Worm (Caenorhabditis elegans) whole organism, L4 larva: ENCODE measurements around the gene acox-1.5.

ENCODE experiments used
- D1046.2 ChIP-seq: fragments of 200-800 bp; sonication (Bioruptor generic); IDR thresholded peaks from 2 replicates; pipeline ENCODE4 v1.3.6; 2022; ENCODE audit warnings: missing genetic modification characterization, missing compliant biosample characterization
- T20F7.1 ChIP-seq: fragments of 200-800 bp; sonication (Bioruptor generic); optimal IDR thresholded peaks from 2 replicates; lab custom pipeline; 2018; ENCODE audit warnings: mild to moderate bottlenecking, missing genetic modification characterization, missing compliant biosample characterization
- T26A8.4 ChIP-seq: fragments of 200-800 bp; sonication (Bioruptor generic); IDR thresholded peaks from 2 replicates; pipeline ENCODE4 v1.3.6; 2022; ENCODE audit warnings: missing genetic modification characterization, missing compliant biosample characterization
- ZK337.2 ChIP-seq: fragments of 200-800 bp; sonication (Bioruptor generic); IDR thresholded peaks from 2 replicates; pipeline ENCODE4 v1.3.6; 2022; ENCODE audit warnings: missing genetic modification reagents, missing genetic modification characterization, missing compliant biosample characterization
- aha-1 ChIP-seq: fragments of 150-350 bp; peaks from one replicate; lab custom pipeline; 2014; ENCODE audit warnings: missing biosample characterization, missing genetic modification characterization
- ama-1 ChIP-seq: fragments of 150-350 bp; optimal IDR thresholded peaks from 2 replicates; lab custom pipeline; 2014; ENCODE audit warnings: inconsistent platforms, mixed read lengths
- ceh-82 ChIP-seq: sonication (generic microtip); optimal IDR thresholded peaks from 2 replicates; lab custom pipeline; 2017; ENCODE audit warnings: missing biosample characterization, missing genetic modification characterization
- daf-16 ChIP-seq, 3 experiments: sonication (generic microtip); optimal IDR thresholded peaks; 2 replicates each; lab custom pipeline; 2016 to 2017; ENCODE audit warnings: missing genetic modification characterization in 3 of 3, missing genetic modification reagents in 3 of 3, mild to moderate bottlenecking in 2 of 3, missing compliant biosample characterization in 2 of 3, missing biosample characterization in 1 of 3, moderate library complexity in 1 of 3
- daf-19 ChIP-seq: fragments of 200-800 bp; sonication (Bioruptor generic); conservative IDR thresholded peaks from 2 replicates; pipeline ENCODE4 v1.3.6; 2022; ENCODE audit warnings: missing genetic modification characterization, missing compliant biosample characterization
- dmd-6 ChIP-seq: fragments of 200-800 bp; sonication (Bioruptor generic); IDR thresholded peaks from 2 replicates; pipeline ENCODE4 v1.3.6; 2022; ENCODE audit warnings: missing genetic modification reagents, missing genetic modification characterization, missing compliant biosample characterization
- dmd-8 ChIP-seq: fragments of 200-800 bp; sonication (Bioruptor generic); IDR thresholded peaks from 2 replicates; pipeline ENCODE4 v1.3.6; 2022; ENCODE audit warnings: missing genetic modification characterization, missing compliant biosample characterization
- dve-1 ChIP-seq: sonication (generic microtip); optimal IDR thresholded peaks from 2 replicates; lab custom pipeline; 2017; ENCODE audit warnings: antibody characterized with exemption, mild to moderate bottlenecking, missing genetic modification characterization, missing compliant biosample characterization; ENCODE audit not compliant: insufficient read depth
- fkh-10 ChIP-seq: fragments of 150-350 bp; optimal IDR thresholded peaks from 2 replicates; lab custom pipeline; 2014; ENCODE audit warnings: missing biosample characterization, missing genetic modification reagents, missing genetic modification characterization
- hlh-11 ChIP-seq: fragments of 200-800 bp; sonication (Bioruptor generic); optimal IDR thresholded peaks from 2 replicates; lab custom pipeline; 2018; ENCODE audit warnings: mild to moderate bottlenecking, missing genetic modification characterization, missing compliant biosample characterization
- mes-2 ChIP-seq: sonication (generic microtip); optimal IDR thresholded peaks from 2 replicates; lab custom pipeline; 2016; ENCODE audit warnings: missing genotype, mild to moderate bottlenecking, missing genetic modification characterization, missing compliant biosample characterization; ENCODE audit not compliant: poor library complexity, severe bottlenecking
- mxl-3 ChIP-seq: fragments of 200-800 bp; sonication (Bioruptor generic); optimal IDR thresholded peaks from 2 replicates; lab custom pipeline; 2018; ENCODE audit warnings: mild to moderate bottlenecking, missing genetic modification characterization, missing compliant biosample characterization
- nhr-102 ChIP-seq: sonication (generic microtip); optimal IDR thresholded peaks from 2 replicates; lab custom pipeline; 2016; ENCODE audit warnings: mild to moderate bottlenecking, missing genetic modification characterization, moderate library complexity, missing compliant biosample characterization
- nhr-28 ChIP-seq: fragments of 150-350 bp; optimal IDR thresholded peaks from 2 replicates; lab custom pipeline; 2014; ENCODE audit warnings: missing biosample characterization, missing genetic modification characterization
- nhr-48 ChIP-seq: sonication (generic microtip); optimal IDR thresholded peaks from 2 replicates; lab custom pipeline; 2016; ENCODE audit warnings: mild to moderate bottlenecking, missing genetic modification characterization, missing compliant biosample characterization
- nhr-77 ChIP-seq: fragments of 150-350 bp; optimal IDR thresholded peaks from 2 replicates; lab custom pipeline; 2014; ENCODE audit warnings: missing biosample characterization, missing genetic modification characterization
- pha-4 ChIP-seq, 2 experiments: fragments of 150-350 bp in 1 of 2; fragments of 200-800 bp in 1 of 2; sonication (Bioruptor generic) in 1 of 2; IDR thresholded peaks in 1 of 2; optimal IDR thresholded peaks in 1 of 2; 2 replicates each; pipeline versions ENCODE4 v1.3.6 to Lab custom; 2014 to 2022; ENCODE audit warnings: missing genetic modification characterization in 2 of 2, missing genetic modification reagents in 2 of 2, missing biosample characterization in 1 of 2, missing compliant biosample characterization in 1 of 2
- pqm-1 ChIP-seq: sonication (generic microtip); optimal IDR thresholded peaks from 2 replicates; lab custom pipeline; 2017; ENCODE audit warnings: missing biosample characterization, missing genetic modification characterization
- set-16 ChIP-seq: fragments of 200-800 bp; sonication (Bioruptor generic); IDR thresholded peaks from 2 replicates; pipeline ENCODE4 v1.3.6; 2022; ENCODE audit warnings: missing genetic modification reagents, missing genetic modification characterization, missing compliant biosample characterization
- unc-39 ChIP-seq: sonication (generic microtip); optimal IDR thresholded peaks from 2 replicates; lab custom pipeline; 2017; ENCODE audit warnings: missing biosample characterization, missing genetic modification characterization
- unc-62 ChIP-seq, 3 experiments: fragments of 150-350 bp in 1 of 3; sonication (generic microtip); optimal IDR thresholded peaks in 2 of 3; peaks in 1 of 3; 1 replicate in 1 of 3; 2 replicates in 2 of 3; lab custom pipeline; 2014 to 2017; ENCODE audit warnings: missing biosample characterization in 3 of 3, missing genetic modification characterization in 3 of 3, missing genetic modification reagents in 3 of 3, missing genotype in 1 of 3
- zfp-2 ChIP-seq: sonication (generic microtip); optimal IDR thresholded peaks from 2 replicates; lab custom pipeline; 2016; ENCODE audit warnings: mild to moderate bottlenecking, missing genetic modification characterization, missing compliant biosample characterization
- zip-2 ChIP-seq: fragments of 150-350 bp; optimal IDR thresholded peaks from 2 replicates; lab custom pipeline; 2014; ENCODE audit warnings: missing biosample characterization, missing genetic modification characterization
- ztf-11 ChIP-seq: fragments of 150-350 bp; optimal IDR thresholded peaks from 2 replicates; lab custom pipeline; 2014; ENCODE audit warnings: missing biosample characterization, missing genetic modification characterization

The acox-1.5 gene

ce11 chrIII:9592118-9592517 lies at the start of gene acox-1.5:
TSS of gene acox-1.5 (minus strand) at chrIII:9592192.
- TF ChIP-seq ZK337.2 (GFP tag; lab: Robert Waterston, UW) = no peak
- peak; percentile 77 for TF ChIP-seq pqm-1 (tag; lab: Kevin White, UChicago)
- no peak for TF ChIP-seq fkh-10 (GFP tag; lab: Kevin White, UChicago)
- TF ChIP-seq dve-1 = peak; percentile 22
- no peak for TF ChIP-seq zfp-2 (tag; lab: Kevin White, UChicago)
- peak; percentile 19 for TF ChIP-seq aha-1 (tag; lab: Kevin White, UChicago)
- TF ChIP-seq unc-62 (GFP tag; optimal IDR thresholded peaks at IDR 0.05 in 1 of 2; lab: Kevin White, UChicago) = peak in 1 of 2 experiments; percentile 16
- TF ChIP-seq unc-62 (tag; optimal IDR thresholded peaks at IDR 0.05; lab: Kevin White, UChicago) = no peak
- TF ChIP-seq hlh-11 = peak; percentile 34
- TF ChIP-seq unc-39 (tag; lab: Kevin White, UChicago) = no peak
- TF ChIP-seq T26A8.4 (GFP tag; lab: Robert Waterston, UW) = no peak
- no peak for TF ChIP-seq D1046.2
- TF ChIP-seq dmd-6 (GFP tag; lab: Robert Waterston, UW) = peak; percentile 62
- peak; percentile 55 for TF ChIP-seq nhr-28 (tag; lab: Kevin White, UChicago)
- TF ChIP-seq nhr-77 (tag; lab: Kevin White, UChicago) = peak; percentile 56

ce11 chrIII:9639281-9640050 lies 47.5 kb upstream of the acox-1.5 start:
- TF ChIP-seq aha-1 (tag; lab: Kevin White, UChicago) (peak; percentile 13), dmd-8 (GFP tag; lab: Robert Waterston, UW) (no peak), set-16 (GFP tag; lab: Robert Waterston, UW) (peak; percentile 85)

ce11 chrIII:9638159-9638754 lies 46.3 kb upstream of the acox-1.5 start:
- no peak for TF ChIP-seq daf-16 (GFP tag; optimal IDR thresholded peaks at IDR 0.05; lab: Kevin White, UChicago)
- peak; percentile 49 for TF ChIP-seq daf-16 (tag; optimal IDR thresholded peaks at IDR 0.05; lab: Kevin White, UChicago)
- peak; percentile 6 for TF ChIP-seq nhr-102 (tag; lab: Kevin White, UChicago)
- TF ChIP-seq pha-4 (GFP tag; IDR thresholded peaks at IDR 0.05; lab: Robert Waterston, UW) = no peak
- no peak for TF ChIP-seq pha-4 (tag; optimal IDR thresholded peaks at IDR 0.05; lab: Kevin White, UChicago)
- TF ChIP-seq dmd-6 (GFP tag; lab: Robert Waterston, UW) = peak; percentile 72
- TF ChIP-seq dve-1 = peak; percentile 65
- TF ChIP-seq unc-62 (GFP tag; optimal IDR thresholded peaks at IDR 0.05 in 1 of 2; lab: Kevin White, UChicago) = peak in 1 of 2 experiments; percentile 82
- no peak for TF ChIP-seq unc-62 (tag; optimal IDR thresholded peaks at IDR 0.05; lab: Kevin White, UChicago)
- no peak for TF ChIP-seq fkh-10 (GFP tag; lab: Kevin White, UChicago)
- peak; percentile 72 for TF ChIP-seq aha-1 (tag; lab: Kevin White, UChicago)
- peak; percentile 99 for TF ChIP-seq pqm-1 (tag; lab: Kevin White, UChicago)
- peak; percentile 92 for TF ChIP-seq nhr-28 (tag; lab: Kevin White, UChicago)
- no peak for TF ChIP-seq T20F7.1
- no peak for TF ChIP-seq zip-2 (tag; lab: Kevin White, UChicago)
- TF ChIP-seq ztf-11 (tag; lab: Kevin White, UChicago) = no peak
- peak; percentile 10 for TF ChIP-seq mes-2 (tag; lab: Kevin White, UChicago)
- peak; percentile 50 for TF ChIP-seq nhr-48
- peak; percentile 42 for TF ChIP-seq nhr-77 (tag; lab: Kevin White, UChicago)
- TF ChIP-seq ama-1 (lab: Kevin White, UChicago) = no peak
- TF ChIP-seq mxl-3 (GFP tag; lab: Kevin White, UChicago) = peak; percentile 72
- TF ChIP-seq ceh-82 (tag; lab: Kevin White, UChicago) = no peak

- no peak for TF ChIP-seq daf-19 (GFP tag; lab: Robert Waterston, UW)
- TF ChIP-seq, all 104 proteins: peak for 0
Measured at ce11 chrIII:9637016-9637415, 45.0 kb upstream of the acox-1.5 start, which contains the start of gene gei-13. TSS of gene gei-13 (minus strand) at chrIII:9637116.
